Worm (Caenorhabditis elegans) whole organism, L4 larva: ENCODE measurements around the gene C16D9.1.

Source experiments
- aly-2 ChIP-seq: sonication (generic microtip); optimal IDR thresholded peaks from 2 replicates; lab custom pipeline; 2018; ENCODE audit warnings: missing biosample characterization, missing genetic modification characterization
- fos-1 ChIP-seq: fragments of 150-350 bp; optimal IDR thresholded peaks from 2 replicates; lab custom pipeline; 2014; ENCODE audit warnings: missing biosample characterization, missing genetic modification characterization
- hlh-30 ChIP-seq: sonication (generic microtip); optimal IDR thresholded peaks from 2 replicates; lab custom pipeline; 2017; ENCODE audit warnings: antibody characterized with exemption, mild to moderate bottlenecking, missing genetic modification characterization, missing compliant biosample characterization; ENCODE audit not compliant: insufficient read depth
- lsy-2 ChIP-seq, 2 experiments: fragments of 150-350 bp in 1 of 2; sonication (generic microtip) in 1 of 2; optimal IDR thresholded peaks; 2 replicates each; lab custom pipeline; 2014 to 2017; ENCODE audit warnings: missing biosample characterization in 2 of 2, missing genetic modification characterization in 2 of 2
- nhr-28 ChIP-seq: fragments of 150-350 bp; optimal IDR thresholded peaks from 2 replicates; lab custom pipeline; 2014; ENCODE audit warnings: missing biosample characterization, missing genetic modification characterization
- ztf-11 ChIP-seq: fragments of 150-350 bp; optimal IDR thresholded peaks from 2 replicates; lab custom pipeline; 2014; ENCODE audit warnings: missing biosample characterization, missing genetic modification characterization
- ztf-7 ChIP-seq: fragments of 150-350 bp; optimal IDR thresholded peaks from 2 replicates; lab custom pipeline; 2014; ENCODE audit warnings: missing biosample characterization, missing genetic modification characterization

ce11 chrV:8280770-8281169, 21.7 kb downstream of the C16D9.1 start, which contains the start of gene str-135:
- no peak for TF ChIP-seq lsy-2 (tag; optimal IDR thresholded peaks at IDR 0.05; lab: Kevin White, UChicago)
- no peak for TF ChIP-seq hlh-30 (tag; lab: Kevin White, UChicago)
- no peak for TF ChIP-seq aly-2
- TF ChIP-seq ztf-7 (tag; lab: Kevin White, UChicago) = no peak
- TF ChIP-seq fos-1 (tag; lab: Kevin White, UChicago) = no peak
- TF ChIP-seq nhr-28 (tag; lab: Kevin White, UChicago) = no peak
- no peak for TF ChIP-seq ztf-11
